Worm (Caenorhabditis elegans) whole organism, late embryonic: ENCODE measurements around the gene srh-186.

Experiments
- ceh-19 ChIP-seq: fragments of 200-800 bp; sonication (Bioruptor generic); optimal IDR thresholded peaks from 2 replicates; lab custom pipeline; 2018; ENCODE audit warnings: mild to moderate bottlenecking, missing genetic modification characterization, missing compliant biosample characterization
- ets-4 ChIP-seq: sonication (generic microtip); optimal IDR thresholded peaks from 2 replicates; lab custom pipeline; 2016; ENCODE audit warnings: missing genetic modification characterization, missing compliant biosample characterization
- lin-11 ChIP-seq: fragments of 200-800 bp; sonication (Bioruptor generic); optimal IDR thresholded peaks from 2 replicates; lab custom pipeline; 2018; ENCODE audit warnings: mild to moderate bottlenecking, missing genetic modification characterization, missing compliant biosample characterization

- TF ChIP-seq ceh-19 (GFP tag; lab: Kevin White, UChicago) = no peak
- no peak for TF ChIP-seq ets-4 (tag; lab: Kevin White, UChicago)
- no peak for TF ChIP-seq lin-11 (tag; lab: Kevin White, UChicago)
These were observed 15.3 kb upstream of the srh-186 start, which contains the start of gene srw-55 for ce11 chrV:15940254-15940653.
